Fruit fly (Drosophila melanogaster): ENCODE results near the gene Reps.

Reps gene

dm6 chr2L:11052493-11052788, 54.0 kb downstream of the Reps start:
- peak; percentile 84 for TF ChIP-seq fru (GFP tag; optimal IDR thresholded peaks at IDR 0.05)
- no peak for TF ChIP-seq Hr83 (GFP tag; optimal IDR thresholded peaks at IDR 0.05; ENCODE audit: poor library complexity, severe bottlenecking)
- TF ChIP-seq Sp1 (GFP tag; optimal IDR thresholded peaks at IDR 0.05): peak; percentile 61
- TF ChIP-seq usp (GFP tag; optimal IDR thresholded peaks at IDR 0.05): no peak
- no peak for TF ChIP-seq h (GFP tag; optimal IDR thresholded peaks at IDR 0.05)
- TF ChIP-seq Dif (GFP tag; optimal IDR thresholded peaks at IDR 0.05; ENCODE audit: partially characterized antibody): no peak
- peak in 1 of 2 experiments; percentile 24 for TF ChIP-seq foxo (GFP tag; optimal IDR thresholded peaks at IDR 0.05)
- TF ChIP-seq CrebA (GFP tag; optimal IDR thresholded peaks at IDR 0.05; ENCODE audit: borderline replicate concordance): no peak
- TF ChIP-seq CG9705 (GFP tag; optimal IDR thresholded peaks at IDR 0.05): no peak
- no peak for TF ChIP-seq Jra (GFP tag; optimal IDR thresholded peaks at IDR 0.05)
- TF ChIP-seq lola (GFP tag; optimal IDR thresholded peaks at IDR 0.05): no peak
- no peak for TF ChIP-seq Abd-B (GFP tag; optimal IDR thresholded peaks at IDR 0.05)
- no peak for TF ChIP-seq psq (GFP tag; optimal IDR thresholded peaks at IDR 0.05)
- no peak for TF ChIP-seq br (GFP tag; optimal IDR thresholded peaks at IDR 0.05)
- TF ChIP-seq rgr (GFP tag; optimal IDR thresholded peaks at IDR 0.05): peak; percentile 36
- peak; percentile 36 for TF ChIP-seq sage (GFP tag; optimal IDR thresholded peaks at IDR 0.05)
- TF ChIP-seq Dfd (GFP tag; optimal IDR thresholded peaks at IDR 0.05): no peak
- peak; percentile 30 for TF ChIP-seq dmrt93B (GFP tag; optimal IDR thresholded peaks at IDR 0.05)
- TF ChIP-seq Hr78 (GFP tag; optimal IDR thresholded peaks at IDR 0.05): no peak
- no peak for TF ChIP-seq tai (GFP tag; optimal IDR thresholded peaks at IDR 0.05)
- TF ChIP-seq brk (GFP tag; optimal IDR thresholded peaks at IDR 0.05): no peak
- TF ChIP-seq HLH106 (tag; optimal IDR thresholded peaks at IDR 0.05): peak; percentile 74
- TF ChIP-seq GATAd (GFP tag; optimal IDR thresholded peaks at IDR 0.05): no peak
- TF ChIP-seq Mio (GFP tag; optimal IDR thresholded peaks at IDR 0.05): no peak
- no peak for TF ChIP-seq dsf (GFP tag; optimal IDR thresholded peaks at IDR 0.05; ENCODE audit: borderline replicate concordance)
- TF ChIP-seq Hnf4 (GFP tag; optimal IDR thresholded peaks at IDR 0.05): peak; percentile 6

DNA sequence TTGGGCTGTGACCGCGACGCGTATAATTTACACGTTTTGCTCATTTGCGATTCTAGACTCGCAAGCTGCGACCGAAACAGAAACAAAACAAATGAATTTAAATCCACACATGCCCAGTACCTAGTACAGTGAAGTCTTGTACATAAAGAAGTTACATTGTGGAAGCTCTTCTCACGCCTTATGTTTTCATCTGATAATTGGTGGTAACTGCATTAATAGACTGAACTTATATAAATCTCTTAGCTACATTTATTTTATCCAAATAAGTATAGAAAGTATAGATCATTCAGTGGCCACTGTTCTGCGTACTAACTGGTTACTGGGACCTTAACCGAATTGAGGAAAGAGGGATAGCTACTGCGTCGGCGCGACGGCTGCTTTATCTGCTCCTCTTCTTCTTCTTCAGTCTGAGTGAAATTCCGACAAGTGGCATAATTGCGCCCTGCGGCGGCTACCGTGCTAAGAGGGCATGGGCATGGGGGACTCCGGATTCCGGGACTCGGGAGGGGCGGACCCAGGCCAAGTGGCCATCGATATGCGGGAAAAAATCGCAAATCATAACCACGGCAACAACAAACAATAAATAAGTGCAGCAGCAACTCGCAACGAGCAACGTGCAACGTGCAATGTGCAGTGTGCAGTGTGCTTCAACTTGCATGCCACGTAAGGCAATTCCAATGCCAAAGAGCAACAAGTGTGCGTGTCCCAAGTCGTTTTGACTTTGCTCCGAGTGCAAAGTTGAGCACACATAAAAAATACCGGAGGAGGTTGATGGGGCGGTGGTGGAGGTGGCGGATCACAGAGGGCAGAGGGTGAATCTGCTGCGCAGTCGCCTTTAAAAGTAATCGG, 54.6 kb downstream of the Reps start:
- TF ChIP-seq brk (GFP tag; optimal IDR thresholded peaks at IDR 0.05) (no peak), Hnf4 (GFP tag; optimal IDR thresholded peaks at IDR 0.05) (no peak), Sp1 (GFP tag; optimal IDR thresholded peaks at IDR 0.05) (no peak), br (GFP tag; optimal IDR thresholded peaks at IDR 0.05) (no peak), pan (optimal IDR thresholded peaks at IDR 0.05) (no peak), lola (GFP tag; optimal IDR thresholded peaks at IDR 0.05) (no peak), jim (GFP tag; optimal IDR thresholded peaks at IDR 0.05) (no peak), CG9705 (GFP tag; optimal IDR thresholded peaks at IDR 0.05) (no peak), h (GFP tag; optimal IDR thresholded peaks at IDR 0.05) (peak; percentile 44), rgr (GFP tag; optimal IDR thresholded peaks at IDR 0.05) (peak; percentile 21), sage (GFP tag; optimal IDR thresholded peaks at IDR 0.05) (no peak), usp (GFP tag; optimal IDR thresholded peaks at IDR 0.05) (no peak), fru (GFP tag; optimal IDR thresholded peaks at IDR 0.05) (peak; percentile 74), Vsx2 (GFP tag; optimal IDR thresholded peaks at IDR 0.05; ENCODE audit: partially characterized antibody) (no peak), N (GFP tag; optimal IDR thresholded peaks at IDR 0.05) (no peak), CG32264 (GFP tag; optimal IDR thresholded peaks at IDR 0.05) (no peak), Dfd (GFP tag; optimal IDR thresholded peaks at IDR 0.05) (no peak), HLH106 (tag; optimal IDR thresholded peaks at IDR 0.05) (peak; percentile 18), foxo (GFP tag; optimal IDR thresholded peaks at IDR 0.05) (peak in 1 of 2 experiments; percentile 18), dmrt93B (GFP tag; optimal IDR thresholded peaks at IDR 0.05) (no peak), Hr83 (GFP tag; optimal IDR thresholded peaks at IDR 0.05; ENCODE audit: poor library complexity, severe bottlenecking) (no peak), woc (GFP tag; optimal IDR thresholded peaks at IDR 0.05) (peak; percentile 25), dsf (GFP tag; optimal IDR thresholded peaks at IDR 0.05; ENCODE audit: borderline replicate concordance) (no peak), sv (GFP tag; optimal IDR thresholded peaks at IDR 0.05) (no peak), psq (GFP tag; optimal IDR thresholded peaks at IDR 0.05) (no peak), GATAd (GFP tag; optimal IDR thresholded peaks at IDR 0.05) (no peak), Dif (GFP tag; optimal IDR thresholded peaks at IDR 0.05; ENCODE audit: partially characterized antibody) (no peak), Abd-B (GFP tag; optimal IDR thresholded peaks at IDR 0.05) (no peak), CrebA (GFP tag; optimal IDR thresholded peaks at IDR 0.05; ENCODE audit: borderline replicate concordance) (no peak), dl (GFP tag; optimal IDR thresholded peaks at IDR 0.05; ENCODE audit: insufficient read depth in 1 of 2, partially characterized antibody in 2 of 2) (no peak), Jra (GFP tag; optimal IDR thresholded peaks at IDR 0.05) (no peak), OdsH (GFP tag; optimal IDR thresholded peaks at IDR 0.05) (no peak), Hr78 (GFP tag; optimal IDR thresholded peaks at IDR 0.05) (no peak), Mio (GFP tag; optimal IDR thresholded peaks at IDR 0.05) (no peak), Rel (GFP tag; optimal IDR thresholded peaks at IDR 0.05) (no peak), Rel (tag; optimal IDR thresholded peaks at IDR 0.05) (no peak), tai (GFP tag; optimal IDR thresholded peaks at IDR 0.05) (no peak), Myc (optimal IDR thresholded peaks at IDR 0.05) (no peak), ey (GFP tag; optimal IDR thresholded peaks at IDR 0.05) (peak; percentile 43)

Data from whole organism, wandering third instar larva.